Fruit fly (Drosophila melanogaster) whole organism: Measurements from ENCODE around the gene PK2-R1.

Experiments
- pan ChIP-seq: fragments of >200 bp; optimal IDR thresholded peaks from 2 replicates; lab custom pipeline; 2017
- usp ChIP-seq: fragments of >200 bp; optimal IDR thresholded peaks from 2 replicates; lab custom pipeline; 2017; ENCODE audit warnings: missing biosample characterization, missing genetic modification characterization, mixed read lengths

- TF ChIP-seq usp (GFP tag; lab: Kevin White, UChicago): no peak
- no peak for TF ChIP-seq pan (lab: Kevin White, UChicago)
Measured at dm6 chr3R:13388160-13388870, 50.2 kb downstream of the PK2-R1 start, which contains the start of gene CG9799.
